Fruit fly (Drosophila melanogaster) S2 (cell line): ENCODE measurements around the gene CG13996.

Source experiments
- CG8478 ChIP-seq: fragments of >200 bp; optimal IDR thresholded peaks from 2 replicates; lab custom pipeline; 2018
- CTCF ChIP-seq, 2 experiments: fragments of >200 bp; optimal IDR thresholded peaks; 2 replicates each; lab custom pipeline; 2018

dm6 chr2L:6012303-6013070, 8.1 kb upstream of the CG13996 start, which contains the start of gene CG9098:
- no peak for TF ChIP-seq CTCF (optimal IDR thresholded peaks at IDR 0.05; lab: Kevin White, UChicago)
- TF ChIP-seq CG8478 (lab: Kevin White, UChicago): no peak
